Fruit fly (Drosophila melanogaster): ENCODE data around the gene CG31954.

CG31954 gene

dm6 chr2L:3475948-3476347, 34.0 kb downstream of the CG31954 start (continued):
- no peak for TF ChIP-seq CG2875 (GFP tag; optimal IDR thresholded peaks at IDR 0.05)
- TF ChIP-seq Vsx1 (GFP tag; optimal IDR thresholded peaks at IDR 0.05): peak; percentile 10
- no peak for TF ChIP-seq CG17802 (tag; optimal IDR thresholded peaks at IDR 0.05)
- TF ChIP-seq tap (tag; optimal IDR thresholded peaks at IDR 0.05): peak; percentile 64
- no peak for TF ChIP-seq bigmax (GFP tag; optimal IDR thresholded peaks at IDR 0.05)
- TF ChIP-seq CG14965 (GFP tag; optimal IDR thresholded peaks at IDR 0.05; ENCODE audit: borderline replicate concordance): no peak
- TF ChIP-seq corto (GFP tag; optimal IDR thresholded peaks at IDR 0.05): no peak
- TF ChIP-seq CG17385 (GFP tag; optimal IDR thresholded peaks at IDR 0.05): peak; percentile 68
- no peak for TF ChIP-seq CG6272 (GFP tag; IDR thresholded peaks at IDR 0.05)
- TF ChIP-seq crol (GFP tag; IDR thresholded peaks at IDR 0.05): no peak
- no peak for TF ChIP-seq CG8290 (GFP tag; optimal IDR thresholded peaks at IDR 0.05)
- peak in 1 of 2 experiments; percentile 35 for TF ChIP-seq CG8290 (tag; optimal IDR thresholded peaks at IDR 0.05)
- no peak for TF ChIP-seq Stat92E (GFP tag; optimal IDR thresholded peaks at IDR 0.05)
- TF ChIP-seq CG1647 (GFP tag; optimal IDR thresholded peaks at IDR 0.05): no peak
- TF ChIP-seq Jarid2 (GFP tag; optimal IDR thresholded peaks at IDR 0.05): peak; percentile 14
- TF ChIP-seq CG18262 (tag; optimal IDR thresholded peaks at IDR 0.05): peak; percentile 66
- no peak for TF ChIP-seq CG14860 (GFP tag; IDR thresholded peaks at IDR 0.05; ENCODE audit: partially characterized antibody)
- TF ChIP-seq CG10147 (GFP tag; optimal IDR thresholded peaks at IDR 0.05): peak; percentile 68
- TF ChIP-seq btn (GFP tag; optimal IDR thresholded peaks at IDR 0.05): no peak
- no peak for TF ChIP-seq oc (tag; optimal IDR thresholded peaks at IDR 0.05)
- TF ChIP-seq chn (GFP tag; optimal IDR thresholded peaks at IDR 0.05): peak; percentile 32
- TF ChIP-seq Awh (GFP tag; IDR thresholded peaks at IDR 0.05): no peak
- TF ChIP-seq CG6254 (GFP tag; optimal IDR thresholded peaks at IDR 0.05): no peak
- TF ChIP-seq vfl (GFP tag; optimal IDR thresholded peaks at IDR 0.05): peak; percentile 31
- TF ChIP-seq sim (GFP tag; IDR thresholded peaks at IDR 0.05): no peak
- TF ChIP-seq lbe (GFP tag; optimal IDR thresholded peaks at IDR 0.05): no peak
- no peak for TF ChIP-seq hbn (GFP tag; IDR thresholded peaks at IDR 0.05; ENCODE audit: partially characterized antibody)
- TF ChIP-seq CG4404 (GFP tag; IDR thresholded peaks at IDR 0.05): no peak
- TF ChIP-seq D (optimal IDR thresholded peaks at IDR 0.05): no peak
- TF ChIP-seq D (GFP tag; optimal IDR thresholded peaks at IDR 0.05): peak; percentile 19
- no peak for TF ChIP-seq hb (GFP tag; IDR thresholded peaks at IDR 0.05; ENCODE audit: partially characterized antibody)
- no peak for TF ChIP-seq NC2β (GFP tag; optimal IDR thresholded peaks at IDR 0.05)
- TF ChIP-seq Dfd (GFP tag; optimal IDR thresholded peaks at IDR 0.05): no peak
- TF ChIP-seq CG17359 (tag; optimal IDR thresholded peaks at IDR 0.05): peak; percentile 52
- TF ChIP-seq CG12219 (GFP tag; optimal IDR thresholded peaks at IDR 0.05): peak; percentile 24
- no peak for TF ChIP-seq HLH3B (GFP tag; IDR thresholded peaks at IDR 0.05)
- TF ChIP-seq CG4424 (GFP tag; optimal IDR thresholded peaks at IDR 0.05): peak; percentile 71
- TF ChIP-seq CG30020 (tag; optimal IDR thresholded peaks at IDR 0.05): no peak
- peak; percentile 84 for TF ChIP-seq CG2678 (tag; optimal IDR thresholded peaks at IDR 0.05)
- TF ChIP-seq her (GFP tag; optimal IDR thresholded peaks at IDR 0.05): no peak
- peak; percentile 77 for TF ChIP-seq CG18599 (GFP tag; optimal IDR thresholded peaks at IDR 0.05)
- peak; percentile 12 for TF ChIP-seq tio (GFP tag; optimal IDR thresholded peaks at IDR 0.05)
- TF ChIP-seq CG6791 (GFP tag; IDR thresholded peaks at IDR 0.05; ENCODE audit: partially characterized antibody): no peak
- peak; percentile 49 for TF ChIP-seq Hr3 (GFP tag; optimal IDR thresholded peaks at IDR 0.05)
- TF ChIP-seq CG2712 (tag; optimal IDR thresholded peaks at IDR 0.05): peak; percentile 66
- TF ChIP-seq Kr (GFP tag; optimal IDR thresholded peaks at IDR 0.05): no peak
- no peak for TF ChIP-seq eve (GFP tag; optimal IDR thresholded peaks at IDR 0.05)
- no peak for TF ChIP-seq Scr (GFP tag; IDR thresholded peaks at IDR 0.05; ENCODE audit: partially characterized antibody)
- peak; percentile 48 for TF ChIP-seq CG10274 (GFP tag; optimal IDR thresholded peaks at IDR 0.05)
- no peak for TF ChIP-seq wdn (GFP tag; IDR thresholded peaks at IDR 0.05)
- no peak for TF ChIP-seq ham (GFP tag; IDR thresholded peaks at IDR 0.05)
